Worm (Caenorhabditis elegans) whole organism, L4/young adult: ENCODE results near the gene C18C4.7.

ENCODE experiments used
- W03F9.2 ChIP-seq: fragments of 150-350 bp; optimal IDR thresholded peaks from 2 replicates; lab custom pipeline; 2014; ENCODE audit warnings: missing biosample characterization, missing genetic modification characterization
- dao-5 ChIP-seq: sonication (generic microtip); optimal IDR thresholded peaks from 2 replicates; lab custom pipeline; 2016; ENCODE audit warnings: missing genotype, missing genetic modification characterization, moderate library complexity, missing compliant biosample characterization
- him-1 ChIP-seq: sonication (generic microtip); optimal IDR thresholded peaks from 2 replicates; lab custom pipeline; 2016; ENCODE audit warnings: missing genotype, missing genetic modification reagents, missing genetic modification characterization, missing compliant biosample characterization

Gene C18C4.7

ce11 chrV:5567119-5567518 is at the start of gene C18C4.7:
Gene C18C4.7 (minus strand): TSS chrV:5567219.
- TF ChIP-seq W03F9.2 (tag; lab: Kevin White, UChicago) (no peak), dao-5 (tag; lab: Kevin White, UChicago) (no peak), him-1 (tag; lab: Kevin White, UChicago) (no peak)

- TF ChIP-seq him-1 (tag; lab: Kevin White, UChicago) (no peak), dao-5 (tag; lab: Kevin White, UChicago) (no peak), W03F9.2 (tag; lab: Kevin White, UChicago) (no peak)
Measured at ce11 chrV:5614724-5615123, 47.7 kb upstream of the C18C4.7 start, which contains the start of gene M03E7.3. Gene M03E7.3 (plus strand): TSS chrV:5615024.

ce11 chrV:5613109-5613508 is 46.1 kb upstream of the C18C4.7 start, which contains the start of gene lrpc-1:
Gene lrpc-1 (minus strand): TSS chrV:5613209.
- TF ChIP-seq him-1 (tag; lab: Kevin White, UChicago), result no peak
- TF ChIP-seq dao-5 (tag; lab: Kevin White, UChicago), result no peak
- no peak for TF ChIP-seq W03F9.2 (tag; lab: Kevin White, UChicago)

ce11 chrV:5610186-5610585 is 43.2 kb upstream of the C18C4.7 start:
- no peak for TF ChIP-seq dao-5 (tag; lab: Kevin White, UChicago)
- no peak for TF ChIP-seq him-1 (tag; lab: Kevin White, UChicago)
- TF ChIP-seq W03F9.2 (tag; lab: Kevin White, UChicago), result no peak

ce11 chrV:5606255-5606654 is 39.2 kb upstream of the C18C4.7 start, which contains the start of gene CD4.1:
Gene CD4.1 (plus strand): TSS chrV:5606555.
- TF ChIP-seq him-1 (tag; lab: Kevin White, UChicago), result no peak
- TF ChIP-seq dao-5 (tag; lab: Kevin White, UChicago), result no peak
- TF ChIP-seq W03F9.2 (tag; lab: Kevin White, UChicago), result no peak

- TF ChIP-seq W03F9.2 (tag; lab: Kevin White, UChicago) (no peak), dao-5 (tag; lab: Kevin White, UChicago) (no peak), him-1 (tag; lab: Kevin White, UChicago) (no peak)
Measured at ce11 chrV:5601263-5601662, 34.2 kb upstream of the C18C4.7 start, which contains the start of gene CD4.8. Gene CD4.8 (minus strand): TSS chrV:5601363.

- TF ChIP-seq W03F9.2 (tag; lab: Kevin White, UChicago) (peak; percentile 1), dao-5 (tag; lab: Kevin White, UChicago) (no peak), him-1 (tag; lab: Kevin White, UChicago) (no peak)
Measured at ce11 chrV:5596391-5597030, 29.5 kb upstream of the C18C4.7 start, which contains the start of gene zhit-1. Gene zhit-1 (minus strand): TSS chrV:5596551.

ce11 chrV:5594315-5594714 is 27.3 kb upstream of the C18C4.7 start, which contains the start of gene crn-2:
Gene crn-2 (plus strand): TSS chrV:5594615.
- no peak for TF ChIP-seq dao-5 (tag; lab: Kevin White, UChicago)
- TF ChIP-seq him-1 (tag; lab: Kevin White, UChicago), result no peak
- TF ChIP-seq W03F9.2 (tag; lab: Kevin White, UChicago), result no peak

- no peak for TF ChIP-seq him-1 (tag; lab: Kevin White, UChicago)
- no peak for TF ChIP-seq W03F9.2 (tag; lab: Kevin White, UChicago)
- no peak for TF ChIP-seq dao-5 (tag; lab: Kevin White, UChicago)
Measured at ce11 chrV:5593406-5593805, 26.4 kb upstream of the C18C4.7 start, which contains the start of gene mrpl-48. Gene mrpl-48 (plus strand): TSS chrV:5593706.

ce11 chrV:5592323-5592722 is 25.3 kb upstream of the C18C4.7 start, which contains the start of gene vps-37:
Gene vps-37 (plus strand): TSS chrV:5592700.
- TF ChIP-seq W03F9.2 (tag; lab: Kevin White, UChicago) (peak; percentile 31), dao-5 (tag; lab: Kevin White, UChicago) (no peak), him-1 (tag; lab: Kevin White, UChicago) (no peak)

ce11 chrV:5591887-5592286 is 24.9 kb upstream of the C18C4.7 start:
- TF ChIP-seq dao-5 (tag; lab: Kevin White, UChicago) (no peak), W03F9.2 (tag; lab: Kevin White, UChicago) (no peak), him-1 (tag; lab: Kevin White, UChicago) (no peak)

- TF ChIP-seq him-1 (tag; lab: Kevin White, UChicago), result no peak
- TF ChIP-seq dao-5 (tag; lab: Kevin White, UChicago), result no peak
- TF ChIP-seq W03F9.2 (tag; lab: Kevin White, UChicago), result no peak
Measured at ce11 chrV:5587955-5588354, 20.9 kb upstream of the C18C4.7 start.

ce11 chrV:5587042-5587441 is 20.0 kb upstream of the C18C4.7 start:
- no peak for TF ChIP-seq him-1 (tag; lab: Kevin White, UChicago)

- TF ChIP-seq dao-5 (tag; lab: Kevin White, UChicago) (no peak), W03F9.2 (tag; lab: Kevin White, UChicago) (no peak), him-1 (tag; lab: Kevin White, UChicago) (no peak)
Measured at ce11 chrV:5584833-5585232, 17.8 kb upstream of the C18C4.7 start, which contains the start of gene CD4.11. Gene CD4.11 (plus strand): TSS chrV:5585133.
